Fruit fly (Drosophila melanogaster): ENCODE data around the gene CG33252.

Gene CG33252

dm6 chrX:16897087-16897486 lies at the start of gene CG33252:
Gene CG33252 (minus strand): TSS chrX:16897187.
- no peak for TF ChIP-seq CG17801 (GFP tag; optimal IDR thresholded peaks at IDR 0.05; ENCODE audit: partially characterized antibody)

dm6 chrX:16946604-16947003 lies 49.6 kb upstream of the CG33252 start:
- TF ChIP-seq CG17801 (GFP tag; optimal IDR thresholded peaks at IDR 0.05; ENCODE audit: partially characterized antibody), result no peak

dm6 chrX:16945414-16945813 lies 48.4 kb upstream of the CG33252 start:
- TF ChIP-seq CG17801 (GFP tag; optimal IDR thresholded peaks at IDR 0.05; ENCODE audit: partially characterized antibody), result peak; percentile 74

- TF ChIP-seq CG17801 (GFP tag; optimal IDR thresholded peaks at IDR 0.05; ENCODE audit: partially characterized antibody), result peak; percentile 50
These were observed 47.1 kb upstream of the CG33252 start for dm6 chrX:16944049-16944532.

- TF ChIP-seq CG17801 (GFP tag; optimal IDR thresholded peaks at IDR 0.05; ENCODE audit: partially characterized antibody), result no peak
These were observed 46.5 kb upstream of the CG33252 start for dm6 chrX:16943515-16943850.

dm6 chrX:16942735-16943514 lies 45.9 kb upstream of the CG33252 start, which contains the start of the genes CG13001 and RhoGAP15B:
Gene CG13001 (minus strand): TSS chrX:16942871.
Gene RhoGAP15B (plus strand): TSS chrX:16943290.
- TF ChIP-seq CG17801 (GFP tag; optimal IDR thresholded peaks at IDR 0.05; ENCODE audit: partially characterized antibody), result peak; percentile 65

dm6 chrX:16940426-16941058 lies 43.6 kb upstream of the CG33252 start, which contains the start of gene wus:
Gene wus (minus strand): TSS chrX:16940873.
- TF ChIP-seq CG17801 (GFP tag; optimal IDR thresholded peaks at IDR 0.05; ENCODE audit: partially characterized antibody), result no peak

- TF ChIP-seq CG17801 (GFP tag; optimal IDR thresholded peaks at IDR 0.05; ENCODE audit: partially characterized antibody), result no peak
These were observed 39.7 kb upstream of the CG33252 start for dm6 chrX:16936689-16937088.

- TF ChIP-seq CG17801 (GFP tag; optimal IDR thresholded peaks at IDR 0.05; ENCODE audit: partially characterized antibody), result no peak
These were observed 37.4 kb upstream of the CG33252 start for dm6 chrX:16934430-16934829.

dm6 chrX:16932820-16933386 lies 35.9 kb upstream of the CG33252 start:
- TF ChIP-seq CG17801 (GFP tag; optimal IDR thresholded peaks at IDR 0.05; ENCODE audit: partially characterized antibody), result no peak

- no peak for TF ChIP-seq CG17801 (GFP tag; optimal IDR thresholded peaks at IDR 0.05; ENCODE audit: partially characterized antibody)
These were observed 35.2 kb upstream of the CG33252 start for dm6 chrX:16931994-16932819.

- TF ChIP-seq CG17801 (GFP tag; optimal IDR thresholded peaks at IDR 0.05; ENCODE audit: partially characterized antibody), result no peak
These were observed 33.7 kb upstream of the CG33252 start for dm6 chrX:16930465-16931286.

dm6 chrX:16926726-16927125 lies 29.7 kb upstream of the CG33252 start:
- no peak for TF ChIP-seq CG17801 (GFP tag; optimal IDR thresholded peaks at IDR 0.05; ENCODE audit: partially characterized antibody)

- no peak for TF ChIP-seq CG17801 (GFP tag; optimal IDR thresholded peaks at IDR 0.05; ENCODE audit: partially characterized antibody)
These were observed 27.2 kb upstream of the CG33252 start for dm6 chrX:16924069-16924721.
